Worm (Caenorhabditis elegans) whole organism, late embryonic: ENCODE measurements around the gene lin-15A.

Experiments used
- C08G9.2 ChIP-seq: sonication (generic microtip); optimal IDR thresholded peaks from 2 replicates; lab custom pipeline; 2016; ENCODE audit warnings: mild to moderate bottlenecking, missing genetic modification characterization, moderate library complexity, missing compliant biosample characterization
- C38D4.7 ChIP-seq: fragments of 200-800 bp; sonication (Bioruptor generic); optimal IDR thresholded peaks from 2 replicates; lab custom pipeline; 2018; ENCODE audit warnings: mild to moderate bottlenecking, missing genetic modification characterization, moderate library complexity, missing compliant biosample characterization
- F13H6.1 ChIP-seq: sonication (generic microtip); optimal IDR thresholded peaks from 2 replicates; lab custom pipeline; 2016; ENCODE audit warnings: missing genetic modification characterization, missing compliant biosample characterization
- K09A11.1 ChIP-seq: sonication (generic microtip); optimal IDR thresholded peaks from 2 replicates; lab custom pipeline; 2017; ENCODE audit warnings: antibody characterized with exemption, mild to moderate bottlenecking, missing genetic modification characterization, missing compliant biosample characterization; ENCODE audit not compliant: insufficient read depth
- ahr-1 ChIP-seq: sonication (generic microtip); optimal IDR thresholded peaks from 2 replicates; lab custom pipeline; 2016; ENCODE audit warnings: missing genetic modification characterization, missing compliant biosample characterization
- ama-1 ChIP-seq: fragments of 150-350 bp; optimal IDR thresholded peaks from 2 replicates; lab custom pipeline; 2014
- ceh-2 ChIP-seq: sonication (generic microtip); optimal IDR thresholded peaks from 2 replicates; lab custom pipeline; 2016; ENCODE audit warnings: missing genotype, missing genetic modification characterization, missing compliant biosample characterization
- ceh-24 ChIP-seq: sonication (generic microtip); optimal IDR thresholded peaks from 2 replicates; lab custom pipeline; 2016; ENCODE audit warnings: mild to moderate bottlenecking, missing genetic modification characterization, missing compliant biosample characterization
- ceh-30 ChIP-seq: fragments of 150-350 bp; optimal IDR thresholded peaks from 2 replicates; lab custom pipeline; 2014; ENCODE audit warnings: missing biosample characterization, missing genetic modification characterization
- ceh-31 ChIP-seq: sonication (generic microtip); optimal IDR thresholded peaks from 2 replicates; lab custom pipeline; 2016; ENCODE audit warnings: missing genetic modification characterization, missing compliant biosample characterization
- ceh-6 ChIP-seq: fragments of 200-800 bp; sonication (Bioruptor generic); optimal IDR thresholded peaks from 2 replicates; lab custom pipeline; 2018; ENCODE audit warnings: mild to moderate bottlenecking, missing genetic modification characterization, missing compliant biosample characterization
- che-1 ChIP-seq: sonication (generic microtip); optimal IDR thresholded peaks from 2 replicates; lab custom pipeline; 2016; ENCODE audit warnings: mild to moderate bottlenecking, missing genetic modification characterization, missing compliant biosample characterization
- elt-2 ChIP-seq: sonication (generic microtip); optimal IDR thresholded peaks from 2 replicates; lab custom pipeline; 2016; ENCODE audit warnings: missing genetic modification reagents, missing genetic modification characterization, missing compliant biosample characterization
- ets-4 ChIP-seq: sonication (generic microtip); optimal IDR thresholded peaks from 2 replicates; lab custom pipeline; 2016; ENCODE audit warnings: missing genetic modification characterization, missing compliant biosample characterization
- eyg-1 ChIP-seq: sonication (generic microtip); optimal IDR thresholded peaks from 2 replicates; lab custom pipeline; 2016; ENCODE audit warnings: missing genotype, missing genetic modification characterization, missing compliant biosample characterization
- fkh-10 ChIP-seq: fragments of 150-350 bp; optimal IDR thresholded peaks from 2 replicates; lab custom pipeline; 2014; ENCODE audit warnings: missing biosample characterization, missing genetic modification reagents, missing genetic modification characterization
- fkh-6 ChIP-seq: sonication (generic microtip); optimal IDR thresholded peaks from 2 replicates; lab custom pipeline; 2016; ENCODE audit warnings: missing genetic modification characterization, missing compliant biosample characterization
- hlh-15 ChIP-seq: sonication (generic microtip); optimal IDR thresholded peaks from 2 replicates; lab custom pipeline; 2016; ENCODE audit warnings: missing genetic modification characterization, missing compliant biosample characterization
- hlh-6 ChIP-seq: sonication (generic microtip); optimal IDR thresholded peaks from 2 replicates; lab custom pipeline; 2016; ENCODE audit warnings: missing genotype, missing genetic modification characterization, missing compliant biosample characterization
- hlh-8 ChIP-seq: sonication (generic microtip); optimal IDR thresholded peaks from 2 replicates; lab custom pipeline; 2016; ENCODE audit warnings: missing genotype, missing genetic modification characterization, missing compliant biosample characterization
- lim-6 ChIP-seq: sonication (generic microtip); optimal IDR thresholded peaks from 2 replicates; lab custom pipeline; 2016; ENCODE audit warnings: missing genetic modification characterization, missing compliant biosample characterization
- madf-2 ChIP-seq: sonication (generic microtip); optimal IDR thresholded peaks from 2 replicates; lab custom pipeline; 2017; ENCODE audit warnings: missing genetic modification characterization, missing compliant biosample characterization
- mec-3 ChIP-seq: sonication (generic microtip); optimal IDR thresholded peaks from 2 replicates; lab custom pipeline; 2016; ENCODE audit warnings: borderline replicate concordance, missing genetic modification characterization, missing compliant biosample characterization
- nhr-11 ChIP-seq: fragments of 150-350 bp; optimal IDR thresholded peaks from 2 replicates; lab custom pipeline; 2014; ENCODE audit warnings: missing biosample characterization, missing genetic modification characterization
- npax-4 ChIP-seq: sonication (generic microtip); optimal IDR thresholded peaks from 2 replicates; lab custom pipeline; 2016; ENCODE audit warnings: missing genetic modification characterization, missing compliant biosample characterization
- odd-2 ChIP-seq: sonication (generic microtip); optimal IDR thresholded peaks from 2 replicates; lab custom pipeline; 2017; ENCODE audit warnings: antibody characterized with exemption, mild to moderate bottlenecking, missing genetic modification characterization, missing compliant biosample characterization
- pag-3 ChIP-seq: sonication (generic microtip); optimal IDR thresholded peaks from 2 replicates; lab custom pipeline; 2016; ENCODE audit warnings: missing compliant biosample characterization, missing genetic modification characterization, borderline replicate concordance
- pha-2 ChIP-seq: sonication (generic microtip); optimal IDR thresholded peaks from 2 replicates; lab custom pipeline; 2017; ENCODE audit warnings: mild to moderate bottlenecking, missing genetic modification characterization, missing compliant biosample characterization
- pha-4 ChIP-seq: fragments of 150-350 bp; optimal IDR thresholded peaks from 2 replicates; lab custom pipeline; 2018; ENCODE audit warnings: missing biosample characterization, missing genetic modification reagents, missing genetic modification characterization
- pros-1 ChIP-seq: fragments of 150-350 bp; optimal IDR thresholded peaks from 2 replicates; lab custom pipeline; 2014; ENCODE audit warnings: missing biosample characterization, missing genetic modification reagents, missing genetic modification characterization
- ref-2 ChIP-seq: sonication (generic microtip); optimal IDR thresholded peaks from 2 replicates; lab custom pipeline; 2016; ENCODE audit warnings: missing genetic modification characterization, missing compliant biosample characterization
- rnt-1 ChIP-seq: sonication (generic microtip); optimal IDR thresholded peaks from 2 replicates; lab custom pipeline; 2016; ENCODE audit warnings: missing genetic modification characterization, missing compliant biosample characterization
- sdc-2 ChIP-seq: sonication (generic microtip); optimal IDR thresholded peaks from 2 replicates; lab custom pipeline; 2016; ENCODE audit warnings: missing genotype, missing genetic modification characterization, missing compliant biosample characterization
- tbx-2 ChIP-seq: sonication (generic microtip); optimal IDR thresholded peaks from 2 replicates; lab custom pipeline; 2016; ENCODE audit warnings: missing genetic modification characterization, missing compliant biosample characterization
- tbx-7 ChIP-seq: sonication (generic microtip); optimal IDR thresholded peaks from 2 replicates; lab custom pipeline; 2016; ENCODE audit warnings: missing genotype, missing genetic modification characterization, missing compliant biosample characterization
- unc-3 ChIP-seq, 2 experiments: fragments of 200-800 bp in 1 of 2; sonication (Bioruptor generic) in 1 of 2; sonication (generic microtip) in 1 of 2; conservative IDR thresholded peaks in 1 of 2; optimal IDR thresholded peaks in 1 of 2; 2 replicates each; pipeline versions ENCODE4 v1.3.6 to Lab custom; 2016 to 2022; ENCODE audit warnings: missing compliant biosample characterization in 2 of 2, missing genetic modification characterization in 2 of 2, missing genetic modification reagents in 1 of 2
- unc-42 ChIP-seq: sonication (generic microtip); optimal IDR thresholded peaks from 2 replicates; lab custom pipeline; 2016; ENCODE audit warnings: missing genotype, missing genetic modification characterization, missing compliant biosample characterization
- zip-5 ChIP-seq: sonication (generic microtip); optimal IDR thresholded peaks from 2 replicates; lab custom pipeline; 2016; ENCODE audit warnings: missing genetic modification characterization, missing compliant biosample characterization

The lin-15A gene

ce11 chrX:15773262-15773908, 41.6 kb downstream of the lin-15A start, which contains the start of gene Y7A5A.13:
TSS of gene Y7A5A.13 (plus strand) at chrX:15773858.
- TF ChIP-seq hlh-15 (no peak), madf-2 (tag; lab: Kevin White, UChicago) (no peak), pag-3 (tag; lab: Kevin White, UChicago) (no peak), ceh-6 (GFP tag; lab: Kevin White, UChicago) (no peak), ahr-1 (tag; lab: Kevin White, UChicago) (no peak), ceh-2 (no peak), odd-2 (tag; lab: Kevin White, UChicago) (no peak), pha-2 (tag; lab: Kevin White, UChicago) (no peak), tbx-7 (tag; lab: Kevin White, UChicago) (no peak), sdc-2 (no peak), ceh-24 (tag; lab: Kevin White, UChicago) (no peak), hlh-8 (tag; lab: Kevin White, UChicago) (no peak), C38D4.7 (GFP tag; lab: Kevin White, UChicago) (no peak), lim-6 (tag; lab: Kevin White, UChicago) (no peak), K09A11.1 (no peak), fkh-10 (no peak), tbx-2 (tag; lab: Kevin White, UChicago) (no peak), ceh-30 (tag; lab: Kevin White, UChicago) (no peak), rnt-1 (tag; lab: Kevin White, UChicago) (no peak), mec-3 (no peak)
- TF ChIP-seq, all 69 proteins: peak for 0

- no peak for TF ChIP-seq hlh-8 (tag; lab: Kevin White, UChicago)
- no peak for TF ChIP-seq ceh-31 (tag; lab: Kevin White, UChicago)
- TF ChIP-seq eyg-1 (tag; lab: Kevin White, UChicago), result no peak
- TF ChIP-seq hlh-6 (tag; lab: Kevin White, UChicago), result no peak
- no peak for TF ChIP-seq fkh-6 (tag; lab: Kevin White, UChicago)
- TF ChIP-seq ref-2 (tag; lab: Kevin White, UChicago), result no peak
- no peak for TF ChIP-seq nhr-11 (tag; lab: Kevin White, UChicago)
- no peak for TF ChIP-seq ama-1 (lab: Kevin White, UChicago)
- no peak for TF ChIP-seq C08G9.2
- no peak for TF ChIP-seq elt-2 (tag; lab: Kevin White, UChicago)
- no peak for TF ChIP-seq mec-3
- TF ChIP-seq pros-1 (tag; lab: Kevin White, UChicago), result no peak
- no peak for TF ChIP-seq unc-42 (tag; lab: Kevin White, UChicago)
- no peak for TF ChIP-seq zip-5 (tag; lab: Kevin White, UChicago)
- no peak for TF ChIP-seq F13H6.1 (tag; lab: Kevin White, UChicago)
- no peak for TF ChIP-seq npax-4 (tag; lab: Kevin White, UChicago)
- no peak for TF ChIP-seq ets-4 (tag; lab: Kevin White, UChicago)
- no peak for TF ChIP-seq odd-2 (tag; lab: Kevin White, UChicago)
- TF ChIP-seq che-1 (tag; lab: Kevin White, UChicago), result no peak
- no peak for TF ChIP-seq madf-2 (tag; lab: Kevin White, UChicago)
Measured at ce11 chrX:15779503-15779902, 47.7 kb downstream of the lin-15A start.

ce11 chrX:15782027-15782426, 50.3 kb downstream of the lin-15A start, which contains the start of gene Y7A5A.24:
TSS of gene Y7A5A.24 (minus strand) at chrX:15782127.
- TF ChIP-seq F13H6.1 (tag; lab: Kevin White, UChicago), result no peak
- no peak for TF ChIP-seq unc-3 (GFP tag; conservative IDR thresholded peaks at IDR 0.05; lab: Robert Waterston, UW)
- no peak for TF ChIP-seq unc-3 (tag; optimal IDR thresholded peaks at IDR 0.05; lab: Kevin White, UChicago)
- TF ChIP-seq rnt-1 (tag; lab: Kevin White, UChicago), result no peak
- TF ChIP-seq pha-4 (tag; lab: Kevin White, UChicago), result no peak
- no peak for TF ChIP-seq npax-4 (tag; lab: Kevin White, UChicago)
